Worm (Caenorhabditis elegans): Measurements from ENCODE around the gene cest-34.

DNA sequence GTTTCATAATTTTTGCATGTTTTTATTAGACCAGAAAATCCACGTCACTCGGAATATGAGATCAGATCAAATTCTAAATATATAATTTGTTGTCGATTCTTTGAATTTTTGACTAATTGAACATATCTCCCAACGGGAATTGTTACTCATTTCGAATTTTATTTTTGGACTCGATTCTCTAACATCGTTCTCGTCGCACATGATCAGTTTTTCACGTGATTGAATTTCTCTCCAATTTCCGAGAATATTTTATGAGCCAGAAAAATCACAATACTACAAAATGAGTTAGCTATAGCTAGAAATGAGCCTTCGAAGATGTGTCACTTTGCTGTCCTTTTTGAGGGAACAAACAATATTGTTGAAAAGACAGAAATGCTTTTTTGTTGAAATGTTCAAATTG is 45.8 kb upstream of the cest-34 start:
- TF ChIP-seq R02D3.7 (tag; optimal IDR thresholded peaks at IDR 0.05) (no peak), nhr-237 (tag; optimal IDR thresholded peaks at IDR 0.05) (no peak), unc-39 (tag; optimal IDR thresholded peaks at IDR 0.05) (no peak), ceh-62 (tag; optimal IDR thresholded peaks at IDR 0.05) (no peak), nhr-25 (tag; optimal IDR thresholded peaks at IDR 0.05; ENCODE audit: borderline replicate concordance, insufficient read depth) (no peak), ztf-11 (tag; optimal IDR thresholded peaks at IDR 0.05) (no peak), dmd-6 (GFP tag; IDR thresholded peaks at IDR 0.05) (no peak), zip-11 (GFP tag; IDR thresholded peaks at IDR 0.05) (no peak), dmd-8 (GFP tag; IDR thresholded peaks at IDR 0.05) (no peak), fkh-10 (GFP tag; optimal IDR thresholded peaks at IDR 0.05) (no peak), ama-1 (optimal IDR thresholded peaks at IDR 0.05) (no peak), nhr-28 (tag; optimal IDR thresholded peaks at IDR 0.05) (no peak), fos-1 (tag; optimal IDR thresholded peaks at IDR 0.05) (no peak)
